Fruit fly (Drosophila melanogaster): ENCODE measurements around the gene Saf-B.
A peak's percentile ranks its signal among the peaks of the same experiment; 100 is the strongest.

Saf-B gene

dm6 chr3R:24768538-24769401 is 48.5 kb upstream of the Saf-B start, which contains the start of gene CG13631 (continued):
- TF ChIP-seq Med (GFP tag): peak; percentile 96
- peak; percentile 89 for TF ChIP-seq CG10565 (GFP tag; optimal IDR thresholded peaks at IDR 0.05)
- peak; percentile 95 for TF ChIP-seq unpg (GFP tag; optimal IDR thresholded peaks at IDR 0.05)
- TF ChIP-seq CG10654 (GFP tag; optimal IDR thresholded peaks at IDR 0.05): peak; percentile 93
- peak; percentile 89 for TF ChIP-seq ssp (GFP tag; IDR thresholded peaks at IDR 0.05)
- peak; percentile 21 for TF ChIP-seq CG2120 (GFP tag; optimal IDR thresholded peaks at IDR 0.05)
- peak; percentile 98 for TF ChIP-seq Ssrp (tag; optimal IDR thresholded peaks at IDR 0.05)
- TF ChIP-seq CG34376 (GFP tag; optimal IDR thresholded peaks at IDR 0.05): peak; percentile 4
- TF ChIP-seq CG7372 (GFP tag; IDR thresholded peaks at IDR 0.05): peak; percentile 83
- peak; percentile 97 for TF ChIP-seq Sox100B (GFP tag; optimal IDR thresholded peaks at IDR 0.05)
- no peak for TF ChIP-seq Poxn (GFP tag; IDR thresholded peaks at IDR 0.05)
- peak; percentile 72 for TF ChIP-seq CG4404 (GFP tag; IDR thresholded peaks at IDR 0.05)
- peak; percentile 90 for TF ChIP-seq dmrt11E (tag; optimal IDR thresholded peaks at IDR 0.05)
- TF ChIP-seq so (GFP tag; IDR thresholded peaks at IDR 0.05): peak; percentile 92
- TF ChIP-seq peb (GFP tag; IDR thresholded peaks at IDR 0.05): peak; percentile 95
- peak; percentile 94 for TF ChIP-seq btn (GFP tag; optimal IDR thresholded peaks at IDR 0.05)
- no peak for TF ChIP-seq fd102C (GFP tag; optimal IDR thresholded peaks at IDR 0.05)
- peak; percentile 96 for TF ChIP-seq CG11504 (tag; optimal IDR thresholded peaks at IDR 0.05)
- peak; percentile 88 for TF ChIP-seq CG13123 (GFP tag; optimal IDR thresholded peaks at IDR 0.05)
- TF ChIP-seq bcd (GFP tag; optimal IDR thresholded peaks at IDR 0.05): peak; percentile 96
- peak; percentile 89 for TF ChIP-seq CG32767 (GFP tag; IDR thresholded peaks at IDR 0.05)
- TF ChIP-seq CG17912 (GFP tag; optimal IDR thresholded peaks at IDR 0.05): peak; percentile 50
- peak; percentile 79 for TF ChIP-seq CG33557 (GFP tag; optimal IDR thresholded peaks at IDR 0.05)
- TF ChIP-seq CG11723 (GFP tag; optimal IDR thresholded peaks at IDR 0.05): peak; percentile 92
- TF ChIP-seq BEAF-32 (GFP tag; optimal IDR thresholded peaks at IDR 0.05): no peak
- peak; percentile 91 for TF ChIP-seq run (tag; optimal IDR thresholded peaks at IDR 0.05)
- TF ChIP-seq Xrp1 (GFP tag; IDR thresholded peaks at IDR 0.05): peak; percentile 96
- TF ChIP-seq CG14014 (GFP tag; IDR thresholded peaks at IDR 0.05): peak; percentile 72
- TF ChIP-seq Sry-δ (GFP tag; optimal IDR thresholded peaks at IDR 0.05): peak; percentile 58
- TF ChIP-seq Hr39 (optimal IDR thresholded peaks at IDR 0.05): no peak
- TF ChIP-seq Scr (GFP tag; IDR thresholded peaks at IDR 0.05; ENCODE audit: partially characterized antibody): no peak
- peak; percentile 45 for TF ChIP-seq zfh2 (GFP tag; optimal IDR thresholded peaks at IDR 0.05)
- peak; percentile 92 for TF ChIP-seq pb (GFP tag; optimal IDR thresholded peaks at IDR 0.05)
- TF ChIP-seq Optix (GFP tag; IDR thresholded peaks at IDR 0.05): peak; percentile 95
- TF ChIP-seq cg (GFP tag; optimal IDR thresholded peaks at IDR 0.05): peak; percentile 44
- peak; percentile 94 for TF ChIP-seq ind (GFP tag; optimal IDR thresholded peaks at IDR 0.05)
- TF ChIP-seq CG10274 (GFP tag; optimal IDR thresholded peaks at IDR 0.05): peak; percentile 74
- no peak for TF ChIP-seq knrl (GFP tag; IDR thresholded peaks at IDR 0.05; ENCODE audit: partially characterized antibody)
- no peak for TF ChIP-seq hkb (optimal IDR thresholded peaks at IDR 0.05)
- peak; percentile 93 for TF ChIP-seq hkb (GFP tag; IDR thresholded peaks at IDR 0.05)
- TF ChIP-seq Xbp1 (GFP tag; optimal IDR thresholded peaks at IDR 0.05): peak; percentile 96
- TF ChIP-seq fd96Cb (tag; optimal IDR thresholded peaks at IDR 0.05): peak; percentile 98
- TF ChIP-seq CG12155 (GFP tag; optimal IDR thresholded peaks at IDR 0.05): peak; percentile 82
- peak; percentile 94 for TF ChIP-seq CG8944 (GFP tag; optimal IDR thresholded peaks at IDR 0.05)
- TF ChIP-seq CG3407 (GFP tag; optimal IDR thresholded peaks at IDR 0.05): peak; percentile 95
- peak; percentile 83 for TF ChIP-seq CG3065 (GFP tag; optimal IDR thresholded peaks at IDR 0.05)
- TF ChIP-seq CG13424 (tag; optimal IDR thresholded peaks at IDR 0.05): peak; percentile 97
- no peak for TF ChIP-seq cad (GFP tag; optimal IDR thresholded peaks at IDR 0.05)
- peak; percentile 94 for TF ChIP-seq dysf (GFP tag; IDR thresholded peaks at IDR 0.05)
- no peak for TF ChIP-seq NFAT (GFP tag; IDR thresholded peaks at IDR 0.05)

Data from whole organism, embryonic.